Worm (Caenorhabditis elegans) whole organism, mixed stage, embryonic: ENCODE results near the gene hpo-30.

Experiments
- blmp-1 ChIP-seq: fragments of 150-350 bp; optimal IDR thresholded peaks from 2 replicates; lab custom pipeline; 2014; ENCODE audit warnings: missing biosample characterization, missing genetic modification characterization
- lsy-2 ChIP-seq: fragments of 150-350 bp; optimal IDR thresholded peaks from 2 replicates; lab custom pipeline; 2014; ENCODE audit warnings: missing biosample characterization, missing genetic modification characterization

ce11 chrV:12314413-12314812 is 4.3 kb upstream of the hpo-30 start:
- TF ChIP-seq lsy-2 (tag; lab: Kevin White, UChicago) (no peak), blmp-1 (tag; lab: Kevin White, UChicago) (no peak)
